Worm (Caenorhabditis elegans): ENCODE measurements around the gene gck-1.

- no peak for TF ChIP-seq M03D4.4 (tag; optimal IDR thresholded peaks at IDR 0.05)
- TF ChIP-seq nhr-28 (tag; optimal IDR thresholded peaks at IDR 0.05): no peak
- no peak for TF ChIP-seq unc-62 (GFP tag; optimal IDR thresholded peaks at IDR 0.05)
- no peak for TF ChIP-seq ham-2 (GFP tag; optimal IDR thresholded peaks at IDR 0.05)
- TF ChIP-seq elt-1 (tag; optimal IDR thresholded peaks at IDR 0.05; ENCODE audit: borderline replicate concordance, insufficient read depth): no peak
Observed at ce11 chrV:9001175-9001574, 53.6 kb downstream of the gck-1 start, which contains the start of gene F59E11.2.

Measured in whole organism, mixed stage, embryonic.